Worm (Caenorhabditis elegans) whole organism, late embryonic: ENCODE results near the gene C28H8.3.

Source experiments
- ama-1 ChIP-seq: fragments of 150-350 bp; optimal IDR thresholded peaks from 2 replicates; lab custom pipeline; 2014
- ceh-24 ChIP-seq: sonication (generic microtip); optimal IDR thresholded peaks from 2 replicates; lab custom pipeline; 2016; ENCODE audit warnings: mild to moderate bottlenecking, missing genetic modification characterization, missing compliant biosample characterization
- ceh-30 ChIP-seq: fragments of 150-350 bp; optimal IDR thresholded peaks from 2 replicates; lab custom pipeline; 2014; ENCODE audit warnings: missing biosample characterization, missing genetic modification characterization
- ceh-31 ChIP-seq: sonication (generic microtip); optimal IDR thresholded peaks from 2 replicates; lab custom pipeline; 2016; ENCODE audit warnings: missing genetic modification characterization, missing compliant biosample characterization
- ceh-45 ChIP-seq: fragments of 200-800 bp; sonication (Bioruptor generic); IDR thresholded peaks from 2 replicates; pipeline ENCODE4 v1.3.6; 2022; ENCODE audit warnings: missing genetic modification reagents, missing genetic modification characterization, missing compliant biosample characterization
- ceh-6 ChIP-seq: fragments of 200-800 bp; sonication (Bioruptor generic); optimal IDR thresholded peaks from 2 replicates; lab custom pipeline; 2018; ENCODE audit warnings: mild to moderate bottlenecking, missing genetic modification characterization, missing compliant biosample characterization
- ceh-9 ChIP-seq: sonication (generic microtip); optimal IDR thresholded peaks from 2 replicates; lab custom pipeline; 2016; ENCODE audit warnings: mild to moderate bottlenecking, missing genetic modification characterization, inconsistent platforms, missing compliant biosample characterization
- elt-2 ChIP-seq: sonication (generic microtip); optimal IDR thresholded peaks from 2 replicates; lab custom pipeline; 2016; ENCODE audit warnings: missing genetic modification reagents, missing genetic modification characterization, missing compliant biosample characterization
- fkh-10 ChIP-seq: fragments of 150-350 bp; optimal IDR thresholded peaks from 2 replicates; lab custom pipeline; 2014; ENCODE audit warnings: missing biosample characterization, missing genetic modification reagents, missing genetic modification characterization
- nfya-1 ChIP-seq: sonication (generic microtip); optimal IDR thresholded peaks from 2 replicates; lab custom pipeline; 2017; ENCODE audit warnings: missing genetic modification characterization, mild to moderate bottlenecking, missing compliant biosample characterization, antibody characterized with exemption, moderate library complexity
- nhr-11 ChIP-seq: fragments of 150-350 bp; optimal IDR thresholded peaks from 2 replicates; lab custom pipeline; 2014; ENCODE audit warnings: missing biosample characterization, missing genetic modification characterization
- pha-4 ChIP-seq: fragments of 150-350 bp; optimal IDR thresholded peaks from 2 replicates; lab custom pipeline; 2018; ENCODE audit warnings: missing biosample characterization, missing genetic modification reagents, missing genetic modification characterization
- pros-1 ChIP-seq: fragments of 150-350 bp; optimal IDR thresholded peaks from 2 replicates; lab custom pipeline; 2014; ENCODE audit warnings: missing biosample characterization, missing genetic modification reagents, missing genetic modification characterization

ce11 chrIII:5938013-5938412 is 29.5 kb downstream of the C28H8.3 start:
- TF ChIP-seq ceh-31 (tag; lab: Kevin White, UChicago) (no peak), nfya-1 (tag; lab: Kevin White, UChicago) (no peak), elt-2 (tag; lab: Kevin White, UChicago) (no peak), nhr-11 (no peak), ceh-24 (tag; lab: Kevin White, UChicago) (no peak), ceh-9 (tag; lab: Kevin White, UChicago) (no peak), ceh-30 (tag; lab: Kevin White, UChicago) (no peak), pha-4 (tag; lab: Kevin White, UChicago) (no peak), ceh-45 (no peak), ama-1 (no peak), fkh-10 (no peak), pros-1 (tag; lab: Kevin White, UChicago) (no peak), ceh-6 (GFP tag; lab: Kevin White, UChicago) (no peak)
